Worm (Caenorhabditis elegans) whole organism, L2 larva: ENCODE results near the gene clec-82.

Experiments
- egl-27 ChIP-seq: sonication (generic microtip); optimal IDR thresholded peaks from 3 replicates; lab custom pipeline; 2017; ENCODE audit warnings: missing biosample characterization, missing genetic modification reagents, missing genetic modification characterization
- nhr-12 ChIP-seq: fragments of 150-350 bp; optimal IDR thresholded peaks from 2 replicates; lab custom pipeline; 2014; ENCODE audit warnings: missing biosample characterization, missing genetic modification characterization
- nhr-6 ChIP-seq: fragments of 150-350 bp; optimal IDR thresholded peaks from 2 replicates; lab custom pipeline; 2014; ENCODE audit warnings: missing biosample characterization, missing genetic modification characterization
- skn-1 ChIP-seq: sonication (generic microtip); optimal IDR thresholded peaks from 2 replicates; lab custom pipeline; 2017; ENCODE audit warnings: missing biosample characterization, missing genetic modification characterization

ce11 chrIV:2886655-2887054, 51.2 kb downstream of the clec-82 start, which contains the start of gene dml-1:
- TF ChIP-seq nhr-6 (tag; lab: Kevin White, UChicago) (no peak), nhr-12 (tag; lab: Kevin White, UChicago) (no peak), skn-1 (tag; lab: Kevin White, UChicago) (no peak), egl-27 (no peak)
